Worm (Caenorhabditis elegans) whole organism, L2 larva: Measurements from ENCODE around the gene aldo-1.

Experiments
- egl-27 ChIP-seq: sonication (generic microtip); optimal IDR thresholded peaks from 3 replicates; lab custom pipeline; 2017; ENCODE audit warnings: missing biosample characterization, missing genetic modification reagents, missing genetic modification characterization
- lsy-2 ChIP-seq, 2 experiments: fragments of 150-350 bp in 1 of 2; sonication (generic microtip) in 1 of 2; optimal IDR thresholded peaks; 2 replicates each; lab custom pipeline; 2014 to 2017; ENCODE audit warnings: missing biosample characterization in 2 of 2, missing genetic modification characterization in 2 of 2
- nhr-77 ChIP-seq: fragments of 150-350 bp; optimal IDR thresholded peaks from 2 replicates; lab custom pipeline; 2014; ENCODE audit warnings: missing biosample characterization, missing genetic modification characterization

DNA sequence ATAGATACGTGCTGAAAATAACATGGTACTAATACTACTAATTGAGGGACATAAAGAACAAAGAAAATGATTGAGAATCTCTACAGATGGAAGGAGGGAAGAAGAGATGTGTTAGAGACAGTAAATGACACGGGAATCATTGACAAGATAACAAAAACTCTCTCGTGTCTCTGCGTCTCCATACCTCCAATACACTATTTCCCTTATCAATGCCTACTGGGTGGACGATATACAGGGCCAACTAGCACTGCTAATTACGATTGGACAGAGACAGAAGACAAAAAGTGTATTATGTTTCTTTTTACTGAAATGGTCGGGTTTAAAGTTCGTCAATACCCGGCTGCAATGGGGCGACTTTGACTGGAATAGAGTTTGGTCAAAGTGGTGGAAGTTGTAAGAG, 20.1 kb downstream of the aldo-1 start:
- TF ChIP-seq nhr-77 (tag; lab: Kevin White, UChicago): no peak
- no peak for TF ChIP-seq egl-27 (tag; lab: Kevin White, UChicago)
- TF ChIP-seq lsy-2 (tag; optimal IDR thresholded peaks at IDR 0.05; lab: Kevin White, UChicago): no peak
